Worm (Caenorhabditis elegans): ENCODE data around the gene F55C9.11.
A peak's percentile ranks its signal among the peaks of the same experiment; 100 is the strongest.
"Not testable (repeated sequence)": the region's sequence is repeated elsewhere in the genome, so short reads cannot be mapped to it uniquely, and the experiment has no call there.

Gene F55C9.11

DNA sequence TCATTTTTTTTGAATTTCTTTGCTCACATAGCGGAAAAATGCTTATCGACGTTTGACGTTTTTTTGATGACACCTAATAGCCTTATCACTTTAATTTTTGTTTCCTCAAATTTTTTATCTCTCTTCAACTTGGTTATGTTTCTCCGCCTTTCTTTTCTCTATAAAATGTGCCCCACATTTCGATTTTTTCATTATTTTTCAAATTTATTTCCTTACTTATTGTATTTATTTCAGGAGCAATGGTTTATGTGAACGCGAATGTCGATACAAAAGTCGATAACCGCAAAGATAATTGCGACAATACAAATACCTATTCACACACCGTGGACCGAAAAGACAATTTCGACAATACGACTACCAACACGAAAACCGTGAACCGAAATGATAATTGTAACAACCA lies 10.9 kb upstream of the F55C9.11 start, which contains the start of gene sdz-6:
sdz-6 (plus strand) TSS at position 229 of the 400 bp plus-strand sequence.
- TF ChIP-seq ztf-23 (GFP tag; IDR thresholded peaks at IDR 0.05) (no peak), flt-1 (GFP tag; IDR thresholded peaks at IDR 0.05) (no peak), ztf-29 (GFP tag; IDR thresholded peaks at IDR 0.05) (no peak), ref-1 (GFP tag; conservative IDR thresholded peaks at IDR 0.05) (no peak), tab-1 (GFP tag; IDR thresholded peaks at IDR 0.05) (no peak), T22C8.4 (GFP tag; IDR thresholded peaks at IDR 0.05) (no peak), cog-1 (tag; optimal IDR thresholded peaks at IDR 0.05) (no peak), klf-2 (GFP tag; conservative IDR thresholded peaks at IDR 0.05) (no peak), med-1 (GFP tag; optimal IDR thresholded peaks at IDR 0.05; ENCODE audit: insufficient read depth) (no peak)

DNA sequence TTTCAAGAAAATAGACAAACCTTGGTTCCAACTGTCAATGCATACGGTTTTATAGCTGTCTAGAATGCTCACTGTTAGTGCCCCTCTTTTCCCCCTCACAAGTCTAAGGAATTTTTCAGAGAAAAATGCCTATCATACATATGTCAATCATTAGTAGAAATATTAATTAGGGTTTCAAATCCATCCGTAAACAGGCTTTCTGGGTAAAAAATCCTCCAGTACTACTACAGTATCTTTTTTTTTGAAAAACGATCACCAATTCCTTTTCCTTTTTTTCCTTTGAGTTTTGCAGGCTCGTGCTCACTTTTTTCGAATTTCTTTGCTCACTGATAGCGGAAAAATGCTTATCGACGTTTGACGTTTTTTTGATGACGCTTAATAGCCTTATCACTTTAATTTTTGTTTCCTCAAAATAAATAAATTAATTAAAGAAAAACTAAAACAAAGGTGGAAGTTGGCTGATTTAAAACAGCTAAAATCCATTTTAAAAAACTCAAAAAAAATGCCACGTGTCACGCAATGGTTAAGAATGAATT lies 10.0 kb upstream of the F55C9.11 start, which contains the start of gene C43D7.7:
C43D7.7 (minus strand) TSS at position 51 of the 536 bp plus-strand sequence.
- no peak for TF ChIP-seq ztf-29 (GFP tag; IDR thresholded peaks at IDR 0.05)

DNA sequence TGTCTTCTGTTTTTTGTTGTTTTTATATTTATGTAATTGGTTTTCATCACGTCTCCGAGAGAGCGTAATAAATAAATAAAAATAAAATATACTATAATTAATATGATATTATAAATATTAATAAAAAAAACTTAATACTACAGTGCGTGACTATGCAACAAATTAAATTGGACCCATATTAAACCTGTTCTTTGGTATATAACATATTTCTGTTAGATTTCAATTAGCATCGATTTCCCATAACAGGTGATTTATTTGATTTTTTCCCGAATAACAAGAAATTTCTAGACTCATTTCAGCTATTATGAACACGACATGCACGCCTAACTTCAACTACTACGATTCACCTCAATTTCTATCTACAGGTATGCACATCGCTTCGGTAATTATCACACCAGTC lies 7.6 kb upstream of the F55C9.11 start, which contains the start of gene srh-208:
srh-208 (plus strand) TSS at position 301 of the 400 bp plus-strand sequence.
- not testable (repeated sequence) for TF ChIP-seq T22C8.4, ztf-29, flt-1 (GFP tag; IDR thresholded peaks at IDR 0.05)

DNA sequence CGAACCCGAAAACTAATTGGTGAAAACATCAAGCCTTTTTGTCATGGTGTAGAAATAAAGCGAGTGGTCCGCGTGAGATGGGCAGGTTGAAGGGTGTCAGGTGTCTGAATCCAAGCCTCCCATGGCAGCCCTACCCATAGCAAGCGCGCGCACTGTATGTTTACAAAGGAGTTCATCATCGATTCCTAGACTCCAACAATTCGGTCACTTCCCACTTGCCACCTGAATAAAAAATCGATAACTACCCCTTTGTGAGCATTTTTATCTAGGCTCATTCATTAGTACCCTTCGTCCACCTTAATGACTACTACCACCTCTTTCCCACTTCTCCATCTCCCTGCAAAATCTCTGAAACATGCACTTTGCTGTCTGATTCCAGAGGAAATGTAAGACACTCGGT lies 3.5 kb upstream of the F55C9.11 start, which contains the start of gene fbxb-64:
fbxb-64 (plus strand) TSS at position 301 of the 400 bp plus-strand sequence.
- TF ChIP-seq ztf-23 (GFP tag; IDR thresholded peaks at IDR 0.05) (no peak), T22C8.4 (GFP tag; IDR thresholded peaks at IDR 0.05) (0 out of 2 replicates have a peak, but pooled peaks have one; percentile 33), tab-1 (GFP tag; IDR thresholded peaks at IDR 0.05) (no peak)

DNA sequence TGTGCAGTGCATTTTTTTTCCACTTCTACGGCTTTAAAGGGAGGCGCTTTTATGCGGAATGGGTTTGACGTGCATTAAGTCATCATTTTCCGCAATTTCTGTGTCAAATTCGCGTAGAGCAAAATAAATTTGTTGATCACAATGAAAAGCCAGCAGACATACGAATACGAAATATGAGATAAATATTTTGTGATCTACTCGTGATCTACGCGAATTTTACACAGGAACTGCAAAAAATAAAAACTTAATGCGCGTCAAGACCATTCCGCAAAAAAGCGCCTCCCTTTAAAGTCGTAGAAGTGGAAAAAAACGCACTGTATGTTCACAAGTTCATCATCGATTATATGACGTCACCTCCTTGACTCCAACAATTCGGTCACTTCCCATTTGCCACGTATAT lies 1.9 kb upstream of the F55C9.11 start, which contains the start of gene C43D7.8:
C43D7.8 (minus strand) TSS at position 101 of the 400 bp plus-strand sequence.
- TF ChIP-seq ztf-29 (GFP tag; IDR thresholded peaks at IDR 0.05): no peak
- TF ChIP-seq cog-1 (tag; optimal IDR thresholded peaks at IDR 0.05): no peak
- TF ChIP-seq klf-2 (GFP tag; conservative IDR thresholded peaks at IDR 0.05): no peak
- no peak for TF ChIP-seq ztf-23 (GFP tag; IDR thresholded peaks at IDR 0.05)
- no peak for TF ChIP-seq T22C8.4 (GFP tag; IDR thresholded peaks at IDR 0.05)
- no peak for TF ChIP-seq tab-1 (GFP tag; IDR thresholded peaks at IDR 0.05)
- TF ChIP-seq med-1 (GFP tag; optimal IDR thresholded peaks at IDR 0.05; ENCODE audit: insufficient read depth): no peak
- TF ChIP-seq ref-1 (GFP tag; conservative IDR thresholded peaks at IDR 0.05): no peak

DNA sequence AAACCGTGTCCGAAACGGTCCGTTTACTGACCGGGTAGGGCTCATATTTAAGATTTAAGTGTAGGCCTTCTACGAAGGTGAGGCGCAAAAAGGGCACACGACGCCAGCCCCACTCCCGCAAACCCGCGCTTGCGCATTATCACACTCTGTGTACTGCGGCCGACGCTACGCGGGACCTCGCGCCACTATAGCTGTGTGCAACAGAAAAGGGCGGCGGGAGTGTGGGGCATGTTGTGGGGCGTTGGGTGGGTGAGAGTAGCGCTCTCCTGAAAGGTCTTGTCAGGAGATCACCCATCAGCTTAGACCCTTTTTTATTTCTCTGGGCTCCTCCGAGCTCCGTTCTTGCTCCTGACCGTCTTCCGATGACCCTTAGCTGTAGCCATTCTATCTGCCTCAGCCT lies 1.4 kb downstream of the F55C9.11 start:
- TF ChIP-seq ztf-23 (GFP tag; IDR thresholded peaks at IDR 0.05) (no peak), cog-1 (tag; optimal IDR thresholded peaks at IDR 0.05) (no peak), flt-1 (GFP tag; IDR thresholded peaks at IDR 0.05) (no peak), med-1 (GFP tag; optimal IDR thresholded peaks at IDR 0.05; ENCODE audit: insufficient read depth) (no peak), tab-1 (GFP tag; IDR thresholded peaks at IDR 0.05) (no peak), ztf-29 (GFP tag; IDR thresholded peaks at IDR 0.05) (no peak), ref-1 (GFP tag; conservative IDR thresholded peaks at IDR 0.05) (no peak), T22C8.4 (GFP tag; IDR thresholded peaks at IDR 0.05) (no peak), klf-2 (GFP tag; conservative IDR thresholded peaks at IDR 0.05) (no peak)

DNA sequence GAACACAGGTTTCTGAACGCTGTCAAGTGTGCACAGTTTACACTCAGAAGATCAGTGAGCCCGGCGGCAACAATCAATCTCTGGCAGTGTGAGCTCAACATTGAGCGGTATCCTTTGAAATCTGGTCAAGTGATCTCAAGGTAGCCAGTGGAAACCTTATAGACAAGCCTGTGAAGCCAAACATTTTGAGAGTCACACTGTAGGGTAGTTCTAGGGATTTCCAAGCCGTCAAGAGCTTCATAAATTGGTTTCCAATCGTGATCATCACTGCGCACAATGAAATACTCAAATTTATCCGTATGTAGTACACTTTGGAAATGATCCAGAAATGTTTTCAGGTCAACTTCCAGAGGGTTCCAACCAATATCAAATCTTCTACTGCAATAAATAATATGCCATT lies 2.6 kb downstream of the F55C9.11 start, which contains the start of gene F55C9.15:
F55C9.15 (minus strand) TSS at position 101 of the 400 bp plus-strand sequence.
- TF ChIP-seq flt-1 (GFP tag; IDR thresholded peaks at IDR 0.05): no peak
- no peak for TF ChIP-seq tab-1 (GFP tag; IDR thresholded peaks at IDR 0.05)

DNA sequence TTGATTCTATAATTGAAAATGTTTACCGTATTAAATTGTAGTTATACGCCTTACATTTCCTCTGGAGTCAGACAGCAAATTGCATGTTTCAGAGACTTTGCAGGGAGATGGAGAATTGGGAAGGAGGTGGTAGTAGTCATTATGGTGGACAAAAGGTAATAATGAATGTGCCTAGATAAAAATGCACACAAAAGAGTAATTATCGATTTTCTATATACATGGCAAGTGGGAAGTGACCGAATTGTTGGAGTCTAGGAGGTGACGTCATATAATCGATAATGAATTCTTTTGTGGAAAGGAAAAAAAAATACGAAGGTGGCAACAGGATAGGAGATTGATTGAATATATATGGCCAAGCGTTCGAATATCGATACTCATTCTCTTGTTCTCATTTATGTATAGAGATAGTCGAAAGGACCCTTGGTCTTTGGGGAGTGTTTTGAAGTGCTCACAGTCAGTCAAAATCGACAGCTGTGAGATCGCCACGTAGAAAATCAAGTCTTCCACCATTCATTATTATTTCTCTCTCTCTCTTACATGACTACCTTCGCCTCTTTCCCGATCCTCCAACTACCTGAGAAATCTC lies 5.8 kb downstream of the F55C9.11 start, which contains the start of the genes fbxb-63 and fbxb-61:
fbxb-63 (minus strand) TSS at position 142 of the 586 bp plus-strand sequence.
fbxb-61 (plus strand) TSS at position 536 of the 586 bp plus-strand sequence.
- TF ChIP-seq T22C8.4 (GFP tag; IDR thresholded peaks at IDR 0.05) (peak; percentile 63; the same call in 1 of the 2 replicates), med-1 (GFP tag; optimal IDR thresholded peaks at IDR 0.05; ENCODE audit: insufficient read depth) (no peak), ref-1 (GFP tag; conservative IDR thresholded peaks at IDR 0.05) (no peak)

DNA sequence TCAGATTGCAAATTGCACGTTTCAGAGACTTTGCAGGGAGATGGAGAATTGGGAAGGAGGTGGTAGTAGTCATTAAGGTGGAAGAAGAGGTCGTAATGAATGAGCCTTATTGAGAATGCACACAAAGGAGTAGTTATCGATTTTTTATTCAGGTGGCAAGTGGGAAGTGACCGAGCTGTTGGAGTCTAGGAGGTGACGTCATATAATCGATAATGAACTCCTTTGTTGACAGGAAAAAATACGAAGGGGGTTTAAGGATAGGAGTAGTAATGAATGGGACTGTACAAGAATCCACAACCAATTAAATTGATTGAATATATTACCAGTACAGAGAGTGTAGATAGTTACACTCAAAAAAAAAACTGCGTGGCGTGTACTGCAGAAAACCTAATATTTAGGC lies 7.6 kb downstream of the F55C9.11 start, which contains the start of gene fbxb-62:
fbxb-62 (minus strand) TSS at position 101 of the 400 bp plus-strand sequence.
- TF ChIP-seq T22C8.4 (GFP tag; IDR thresholded peaks at IDR 0.05) (0 out of 2 replicates have a peak, but pooled peaks have one; percentile 29), ref-1 (GFP tag; conservative IDR thresholded peaks at IDR 0.05) (no peak), klf-2 (GFP tag; conservative IDR thresholded peaks at IDR 0.05) (no peak)

DNA sequence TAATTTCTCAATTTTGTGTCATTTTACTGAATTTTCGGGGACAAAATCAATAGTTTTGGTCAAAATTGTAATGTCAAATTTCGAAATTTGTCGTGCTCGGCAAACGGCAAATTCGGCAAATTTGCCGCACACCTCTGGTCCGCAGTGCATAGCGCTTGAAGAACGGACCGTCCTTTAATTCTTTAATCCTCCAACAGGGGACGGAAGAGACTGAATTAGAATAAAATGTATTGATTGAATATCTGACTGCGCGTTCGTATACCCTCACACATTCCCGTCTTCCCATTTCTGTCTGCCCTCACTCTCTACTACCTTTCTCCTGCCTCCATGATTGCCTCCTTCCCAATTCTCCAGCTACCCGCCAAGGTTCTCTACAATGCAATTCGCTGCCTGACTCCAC lies 10.2 kb downstream of the F55C9.11 start, which contains the start of gene F55C9.14:
F55C9.14 (plus strand) TSS at position 301 of the 400 bp plus-strand sequence.
- no peak for TF ChIP-seq T22C8.4 (GFP tag; IDR thresholded peaks at IDR 0.05)
- TF ChIP-seq ztf-23 (GFP tag; IDR thresholded peaks at IDR 0.05): no peak
- TF ChIP-seq ref-1 (GFP tag; conservative IDR thresholded peaks at IDR 0.05): no peak
- no peak for TF ChIP-seq cog-1 (tag; optimal IDR thresholded peaks at IDR 0.05)
- TF ChIP-seq med-1 (GFP tag; optimal IDR thresholded peaks at IDR 0.05; ENCODE audit: insufficient read depth): no peak
- TF ChIP-seq flt-1 (GFP tag; IDR thresholded peaks at IDR 0.05): no peak
- TF ChIP-seq tab-1 (GFP tag; IDR thresholded peaks at IDR 0.05): no peak

DNA sequence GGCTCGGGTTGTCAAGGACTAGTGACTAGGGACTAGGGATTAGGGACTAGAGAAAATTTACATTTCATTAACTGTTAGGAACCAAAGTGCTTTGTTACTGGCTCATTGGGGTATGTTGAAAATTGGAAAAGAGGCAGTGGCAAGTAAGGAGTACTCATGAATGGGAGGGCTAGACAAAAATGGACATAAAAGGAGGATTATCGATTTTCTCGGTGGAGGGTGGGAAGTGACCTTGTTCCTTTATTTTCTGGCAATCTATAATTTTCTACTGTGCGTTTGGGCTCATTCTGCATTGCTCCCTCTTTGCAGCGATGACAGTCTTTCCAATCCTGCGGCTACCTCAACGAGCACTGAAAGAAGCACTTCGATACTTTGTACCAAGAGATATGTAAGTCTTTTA lies 12.0 kb downstream of the F55C9.11 start, which contains the start of gene fbxb-60:
fbxb-60 (plus strand) TSS at position 301 of the 400 bp plus-strand sequence.
- TF ChIP-seq T22C8.4 (GFP tag; IDR thresholded peaks at IDR 0.05): peak; percentile 53; the same call in 1 of the 2 replicates
- no peak for TF ChIP-seq tab-1 (GFP tag; IDR thresholded peaks at IDR 0.05)

Measured in whole organism, midembryonic.